Worm (Caenorhabditis elegans) whole organism, L3 larva: ENCODE measurements around the gene C17H11.1.

Experiments
- R02D3.7 ChIP-seq: fragments of 150-350 bp; optimal IDR thresholded peaks from 2 replicates; lab custom pipeline; 2014; ENCODE audit warnings: missing biosample characterization, missing genetic modification characterization
- aly-2 ChIP-seq: fragments of 150-350 bp; optimal IDR thresholded peaks from 2 replicates; lab custom pipeline; 2014; ENCODE audit warnings: missing biosample characterization, missing genetic modification characterization
- egl-27 ChIP-seq: sonication (generic microtip); optimal IDR thresholded peaks from 4 replicates; lab custom pipeline; 2017; ENCODE audit warnings: missing biosample characterization, missing genetic modification reagents, missing genetic modification characterization
- fkh-10 ChIP-seq: sonication (generic microtip); optimal IDR thresholded peaks from 2 replicates; lab custom pipeline; 2017; ENCODE audit warnings: missing biosample characterization, missing genetic modification reagents, missing genetic modification characterization
- nhr-23 ChIP-seq: fragments of 150-350 bp; optimal IDR thresholded peaks from 2 replicates; lab custom pipeline; 2014; ENCODE audit warnings: missing biosample characterization, missing genetic modification reagents, missing genetic modification characterization
- nhr-28 ChIP-seq: fragments of 150-350 bp; optimal IDR thresholded peaks from 2 replicates; lab custom pipeline; 2014; ENCODE audit warnings: missing biosample characterization, missing genetic modification characterization
- snpc-4 ChIP-seq: fragments of 150-350 bp; optimal IDR thresholded peaks from 2 replicates; lab custom pipeline; 2014; ENCODE audit warnings: missing biosample characterization, missing genetic modification characterization
- unc-39 ChIP-seq: sonication (generic microtip); optimal IDR thresholded peaks from 4 replicates; lab custom pipeline; 2017; ENCODE audit warnings: missing biosample characterization, missing genetic modification characterization
- zag-1 ChIP-seq: fragments of 150-350 bp; optimal IDR thresholded peaks from 2 replicates; lab custom pipeline; 2014; ENCODE audit warnings: missing biosample characterization, missing genetic modification characterization

DNA sequence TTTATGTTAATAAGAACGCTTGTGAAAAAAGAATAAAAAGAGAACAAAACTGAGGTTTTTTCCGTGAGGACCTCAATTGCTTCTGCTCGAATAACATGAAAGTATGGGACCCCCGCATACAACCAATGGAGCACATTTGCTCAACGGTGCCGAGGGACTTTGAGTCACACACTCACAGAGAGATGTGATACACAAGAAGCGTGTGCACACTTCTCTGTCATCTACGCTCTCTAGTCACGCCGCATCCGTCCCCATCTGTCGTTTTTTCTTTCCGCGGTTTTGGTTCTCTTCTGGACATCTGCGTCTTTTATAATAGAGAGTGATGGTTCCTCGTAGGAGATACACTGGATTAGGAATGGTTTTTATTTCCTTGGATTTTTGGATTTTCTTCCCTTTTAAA, 32.2 kb downstream of the C17H11.1 start:
- TF ChIP-seq aly-2 (tag; lab: Kevin White, UChicago): no peak
- TF ChIP-seq unc-39 (tag; lab: Kevin White, UChicago): no peak
- TF ChIP-seq R02D3.7 (tag; lab: Kevin White, UChicago): no peak
- no peak for TF ChIP-seq egl-27 (tag; lab: Kevin White, UChicago)
- no peak for TF ChIP-seq nhr-23 (tag; lab: Kevin White, UChicago)
- no peak for TF ChIP-seq zag-1 (tag; lab: Kevin White, UChicago)
- no peak for TF ChIP-seq fkh-10 (GFP tag; lab: Kevin White, UChicago)
- TF ChIP-seq snpc-4 (tag; lab: Kevin White, UChicago): no peak
- TF ChIP-seq nhr-28 (tag; lab: Kevin White, UChicago): no peak
